Worm (Caenorhabditis elegans): Measurements from ENCODE around the gene gpn-1.

- no peak for TF ChIP-seq ceh-82 (tag; optimal IDR thresholded peaks at IDR 0.05)
- no peak for TF ChIP-seq mdl-1 (tag; optimal IDR thresholded peaks at IDR 0.05)
- TF ChIP-seq unc-30 (tag; optimal IDR thresholded peaks at IDR 0.05): no peak
- TF ChIP-seq pqm-1 (tag; optimal IDR thresholded peaks at IDR 0.05): no peak
- TF ChIP-seq mef-2 (tag; optimal IDR thresholded peaks at IDR 0.05): no peak
- no peak for TF ChIP-seq fos-1 (tag; optimal IDR thresholded peaks at IDR 0.05)
- TF ChIP-seq ama-1 (optimal IDR thresholded peaks at IDR 0.05): no peak
- TF ChIP-seq dsc-1 (tag; optimal IDR thresholded peaks at IDR 0.05): no peak
Observed at ce11 chrX:15650919-15651420, 30.5 kb upstream of the gpn-1 start, which contains the start of gene F59D12.3.
